Fruit fly (Drosophila melanogaster): ENCODE measurements around the gene CG46307.
A peak's percentile ranks its signal among the peaks of the same experiment; 100 is the strongest.

CG46307 gene

DNA sequence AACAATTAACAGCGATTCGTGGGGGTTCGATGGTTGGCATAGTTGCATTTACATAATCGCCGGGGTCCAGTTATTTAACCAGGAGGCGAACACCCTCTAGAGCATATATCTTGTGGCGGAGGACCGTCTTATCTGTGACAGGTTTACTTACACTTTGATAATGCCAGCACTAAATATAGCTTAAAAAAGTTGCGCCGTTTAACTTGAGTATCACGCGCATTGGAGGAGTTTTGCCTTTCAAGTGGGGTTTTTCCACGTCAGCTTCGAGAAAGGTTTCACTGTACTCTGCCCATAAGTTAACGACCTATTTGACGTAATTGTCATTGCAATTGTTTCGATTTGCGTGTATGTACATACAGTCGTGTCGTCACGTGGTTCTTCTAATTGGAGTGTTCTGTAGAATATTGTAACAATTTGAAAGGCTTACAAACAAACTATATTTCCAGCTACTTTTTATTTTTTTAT lies 64.8 kb downstream of the CG46307 start:
- no peak for TF ChIP-seq OdsH (GFP tag; optimal IDR thresholded peaks at IDR 0.05)
- no peak for TF ChIP-seq Rel (GFP tag; optimal IDR thresholded peaks at IDR 0.05)
- TF ChIP-seq Rel (tag; optimal IDR thresholded peaks at IDR 0.05), result peak; percentile 76

DNA sequence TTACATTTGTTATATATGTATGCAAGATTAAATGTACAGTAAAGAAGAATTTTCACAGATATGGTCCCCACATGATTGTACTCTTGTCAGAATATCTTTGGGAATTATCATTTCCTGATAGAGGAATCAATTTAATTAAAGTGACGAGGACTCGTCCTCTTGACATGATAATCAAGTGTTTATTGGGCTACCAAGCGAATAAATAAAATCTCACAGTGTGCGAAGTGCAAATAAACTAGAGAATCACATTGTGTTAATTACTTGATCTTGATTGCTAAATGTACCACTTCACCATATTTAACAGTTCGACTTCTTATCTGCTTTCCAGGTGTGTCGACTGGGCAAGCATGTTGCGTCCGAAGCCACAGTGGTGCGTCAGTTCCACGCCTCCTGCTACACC lies 65.5 kb downstream of the CG46307 start:
- TF ChIP-seq OdsH (GFP tag; optimal IDR thresholded peaks at IDR 0.05) (no peak), Vsx2 (GFP tag; optimal IDR thresholded peaks at IDR 0.05; ENCODE audit: partially characterized antibody) (no peak), foxo (GFP tag; optimal IDR thresholded peaks at IDR 0.05) (no peak), Jra (GFP tag; optimal IDR thresholded peaks at IDR 0.05) (no peak), dl (GFP tag; optimal IDR thresholded peaks at IDR 0.05; ENCODE audit: insufficient read depth in 1 of 2, partially characterized antibody in 2 of 2) (no peak), dmrt93B (GFP tag; optimal IDR thresholded peaks at IDR 0.05) (no peak), Rel (GFP tag; optimal IDR thresholded peaks at IDR 0.05) (no peak), Rel (tag; optimal IDR thresholded peaks at IDR 0.05) (no peak), sage (GFP tag; optimal IDR thresholded peaks at IDR 0.05) (no peak), lola (GFP tag; optimal IDR thresholded peaks at IDR 0.05) (no peak), h (GFP tag; optimal IDR thresholded peaks at IDR 0.05) (no peak), Hr78 (GFP tag; optimal IDR thresholded peaks at IDR 0.05) (no peak), fru (GFP tag; optimal IDR thresholded peaks at IDR 0.05) (no peak), tai (GFP tag; optimal IDR thresholded peaks at IDR 0.05) (no peak)

DNA sequence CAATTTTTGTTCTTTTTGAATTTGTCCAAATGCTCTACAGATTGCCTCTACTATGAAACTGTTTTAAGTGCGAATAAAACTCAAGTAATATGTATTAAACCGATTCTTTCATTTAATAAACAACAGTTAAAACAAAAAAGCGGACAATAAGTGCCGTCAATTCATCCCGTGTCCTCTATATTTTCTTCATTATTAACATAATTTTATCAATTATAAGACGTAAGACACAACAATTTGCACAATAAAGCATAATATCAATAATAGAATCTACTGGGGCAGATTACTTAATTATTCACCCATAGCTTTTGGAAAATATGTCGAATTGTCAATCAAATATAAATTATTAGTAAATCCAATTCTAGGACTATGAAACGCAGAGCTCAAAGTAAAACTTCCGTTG lies 68.6 kb downstream of the CG46307 start, which contains the start of gene CG31627:
Gene CG31627 (plus strand): TSS at position 301 of the 400 bp plus-strand sequence.
- TF ChIP-seq CG9705 (GFP tag; optimal IDR thresholded peaks at IDR 0.05) (no peak), rgr (GFP tag; optimal IDR thresholded peaks at IDR 0.05) (no peak), CrebA (GFP tag; optimal IDR thresholded peaks at IDR 0.05; ENCODE audit: borderline replicate concordance) (no peak), sage (GFP tag; optimal IDR thresholded peaks at IDR 0.05) (no peak), Myc (optimal IDR thresholded peaks at IDR 0.05) (no peak), brk (GFP tag; optimal IDR thresholded peaks at IDR 0.05) (no peak), jim (GFP tag; optimal IDR thresholded peaks at IDR 0.05) (no peak), Dfd (GFP tag; optimal IDR thresholded peaks at IDR 0.05) (no peak), lola (GFP tag; optimal IDR thresholded peaks at IDR 0.05) (no peak), sv (GFP tag; optimal IDR thresholded peaks at IDR 0.05) (no peak)

DNA sequence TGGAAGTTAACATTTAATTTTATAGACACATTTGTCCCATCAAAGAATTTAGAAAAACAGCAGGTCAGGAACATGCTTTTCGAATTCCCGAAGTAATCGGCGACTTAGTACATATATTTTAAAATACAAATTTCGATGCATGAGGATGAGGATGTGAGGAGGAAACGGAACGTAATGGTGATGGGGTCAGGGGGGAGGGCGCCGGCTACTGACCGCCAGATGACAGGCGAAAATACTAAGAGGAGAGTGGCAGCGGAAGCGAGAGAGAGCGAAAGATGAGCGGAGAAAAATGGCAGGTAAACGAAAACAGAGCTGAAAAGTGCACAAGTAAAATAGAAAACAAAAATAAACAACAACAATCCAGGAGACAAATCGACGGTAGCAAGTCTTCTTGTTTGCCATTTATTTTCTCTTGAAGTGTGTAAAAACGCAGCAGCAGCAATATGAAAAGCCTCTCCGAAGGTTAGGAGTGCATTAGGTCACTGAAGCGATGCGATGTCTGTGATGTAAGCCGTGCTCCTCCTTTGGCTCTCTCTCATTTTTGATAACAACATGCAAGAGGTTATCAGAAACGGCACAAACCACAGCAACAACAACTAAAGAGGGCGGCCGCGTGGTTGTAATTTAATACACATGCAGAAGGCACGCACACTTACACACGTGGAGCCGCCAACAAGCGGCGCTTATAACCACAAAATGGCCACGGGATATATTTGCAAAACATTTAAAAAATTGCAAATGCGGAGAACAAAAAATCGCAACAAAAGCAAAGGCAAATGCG lies 74.3 kb downstream of the CG46307 start:
- TF ChIP-seq CG9705 (GFP tag; optimal IDR thresholded peaks at IDR 0.05) (no peak), N (GFP tag; optimal IDR thresholded peaks at IDR 0.05) (no peak), CrebA (GFP tag; optimal IDR thresholded peaks at IDR 0.05; ENCODE audit: borderline replicate concordance) (no peak), Vsx2 (GFP tag; optimal IDR thresholded peaks at IDR 0.05; ENCODE audit: partially characterized antibody) (peak; percentile 65), psq (GFP tag; optimal IDR thresholded peaks at IDR 0.05) (peak; percentile 51), Myc (optimal IDR thresholded peaks at IDR 0.05) (no peak)

DNA sequence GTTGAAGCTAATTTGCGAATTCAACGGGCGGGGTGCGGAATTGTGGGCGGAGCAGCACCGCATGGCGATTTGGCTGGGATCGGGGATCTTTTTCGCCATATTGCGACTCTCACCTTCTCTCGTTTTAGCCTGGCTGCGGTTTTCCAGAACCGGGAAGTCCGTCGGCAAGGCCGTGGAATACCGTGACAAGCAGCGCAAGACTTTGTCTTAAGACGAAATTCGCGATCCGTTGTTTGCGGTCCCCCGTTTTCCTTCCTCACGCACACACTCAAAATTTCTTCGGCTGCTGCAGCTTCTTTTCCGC lies 74.8 kb downstream of the CG46307 start:
- TF ChIP-seq Rel (GFP tag; optimal IDR thresholded peaks at IDR 0.05) (no peak), Rel (tag; optimal IDR thresholded peaks at IDR 0.05) (peak; percentile 67), Dfd (GFP tag; optimal IDR thresholded peaks at IDR 0.05) (no peak)

DNA sequence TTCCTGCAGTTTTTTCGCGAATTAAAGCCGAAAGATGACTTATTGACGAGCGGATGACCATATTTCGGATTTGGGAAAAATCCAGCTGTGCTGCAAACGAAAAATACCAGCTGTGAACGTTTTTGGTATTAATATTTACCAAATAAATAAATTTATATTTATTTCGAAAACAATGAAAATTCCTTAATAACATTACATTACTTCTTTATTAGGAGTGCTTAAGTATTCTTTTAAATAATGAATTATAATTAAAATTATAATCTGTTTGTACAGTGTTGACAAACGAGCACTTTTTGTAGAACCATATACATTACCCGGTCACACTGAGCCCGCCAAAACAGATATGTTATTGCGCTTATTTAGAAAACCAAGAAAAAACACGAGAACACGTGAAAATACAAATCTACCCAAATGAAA lies 75.3 kb downstream of the CG46307 start, which contains the start of the genes bur and Mcm10:
Gene bur (minus strand): TSS at position 69 of the 417 bp plus-strand sequence.
Gene Mcm10 (plus strand): TSS at position 319 of the 417 bp plus-strand sequence.
- TF ChIP-seq sage (GFP tag; optimal IDR thresholded peaks at IDR 0.05) (peak; percentile 33), HLH106 (tag; optimal IDR thresholded peaks at IDR 0.05) (peak; percentile 7), N (GFP tag; optimal IDR thresholded peaks at IDR 0.05) (no peak)
